Fruit fly (Drosophila melanogaster) whole organism, embryonic: ENCODE measurements around the gene CG32260.

ENCODE experiments used
- BtbVII ChIP-seq: fragments of 200-800 bp; sonication (Bioruptor generic); optimal IDR thresholded peaks from 3 replicates; lab custom pipeline; 2017; ENCODE audit warnings: missing biosample characterization, mild to moderate bottlenecking, missing genetic modification characterization
- Bteb2 ChIP-seq: fragments of 200-800 bp; sonication (Bioruptor generic); optimal IDR thresholded peaks from 2 replicates; lab custom pipeline; 2016; ENCODE audit warnings: missing biosample characterization, missing genetic modification characterization
- C15 ChIP-seq: fragments of 200-800 bp; sonication (Bioruptor generic); IDR thresholded peaks from 3 replicates; pipeline ENCODE4 v1.3.6; 2022; ENCODE audit warnings: missing biosample characterization, missing genetic modification characterization
- CG10209 ChIP-seq: fragments of 200-800 bp; sonication (Bioruptor generic); optimal IDR thresholded peaks from 3 replicates; lab custom pipeline; 2017; ENCODE audit warnings: missing biosample characterization, mild to moderate bottlenecking, missing genetic modification characterization, missing genetic modification reagents
- CG10543 ChIP-seq: fragments of 200-800 bp; sonication (Bioruptor generic); optimal IDR thresholded peaks from 3 replicates; lab custom pipeline; 2017; ENCODE audit warnings: missing biosample characterization, mild to moderate bottlenecking, missing genetic modification characterization, moderate library complexity
- CG10979 ChIP-seq: fragments of 200-800 bp; sonication (Bioruptor generic); optimal IDR thresholded peaks from 2 replicates; lab custom pipeline; 2018; ENCODE audit warnings: missing biosample characterization, mild to moderate bottlenecking, missing genetic modification characterization, moderate library complexity
- CG11247 ChIP-seq: fragments of 200-800 bp; sonication (Bioruptor generic); IDR thresholded peaks from 2 replicates; pipeline ENCODE4 v1.3.6; 2022; ENCODE audit warnings: missing biosample characterization, missing genetic modification characterization
- CG13894 ChIP-seq: fragments of 200-800 bp; sonication (Bioruptor generic); optimal IDR thresholded peaks from 3 replicates; lab custom pipeline; 2018; ENCODE audit warnings: missing biosample characterization, mild to moderate bottlenecking, missing genetic modification characterization, moderate library complexity
- CG14050 ChIP-seq: fragments of 200-800 bp; sonication (Bioruptor generic); IDR thresholded peaks from 3 replicates; pipeline ENCODE4 v1.3.6; 2022; ENCODE audit warnings: missing biosample characterization, missing genetic modification characterization
- CG15696 ChIP-seq: fragments of 200-800 bp; sonication (Bioruptor generic); optimal IDR thresholded peaks from 2 replicates; lab custom pipeline; 2019; ENCODE audit warnings: missing biosample characterization, mild to moderate bottlenecking, missing genetic modification characterization, moderate library complexity
- CG16813 ChIP-seq: fragments of 200-800 bp; sonication (Bioruptor generic); IDR thresholded peaks from 3 replicates; pipeline ENCODE4 v1.3.6; 2022; ENCODE audit warnings: missing biosample characterization, missing genetic modification characterization; ENCODE audit not compliant: partially characterized antibody
- CG17186 ChIP-seq: fragments of 200-800 bp; sonication (Bioruptor generic); optimal IDR thresholded peaks from 3 replicates; lab custom pipeline; 2017; ENCODE audit warnings: missing biosample characterization, missing genetic modification reagents, missing genetic modification characterization
- CG1792 ChIP-seq: fragments of 200-800 bp; sonication (Bioruptor generic); optimal IDR thresholded peaks from 2 replicates; lab custom pipeline; 2016; ENCODE audit warnings: missing biosample characterization, missing genetic modification characterization
- CG2889 ChIP-seq: fragments of 200-800 bp; sonication (Bioruptor generic); IDR thresholded peaks from 3 replicates; pipeline ENCODE4 v1.3.6; 2022; ENCODE audit warnings: missing biosample characterization, missing genetic modification characterization
- CG33557 ChIP-seq: fragments of 200-800 bp; sonication (Bioruptor generic); optimal IDR thresholded peaks from 2 replicates; lab custom pipeline; 2019; ENCODE audit warnings: missing biosample characterization, mild to moderate bottlenecking, missing genetic modification characterization, moderate library complexity
- CG4328 ChIP-seq: fragments of 200-800 bp; sonication (Bioruptor generic); optimal IDR thresholded peaks from 3 replicates; lab custom pipeline; 2017; ENCODE audit warnings: missing biosample characterization, missing genetic modification reagents, missing genetic modification characterization
- CG4404 ChIP-seq: fragments of 200-800 bp; sonication (Bioruptor generic); IDR thresholded peaks from 2 replicates; pipeline ENCODE4 v1.3.6; 2022; ENCODE audit warnings: missing biosample characterization, missing genetic modification characterization
- CG9609 ChIP-seq: fragments of 200-800 bp; sonication (Bioruptor generic); optimal IDR thresholded peaks from 3 replicates; lab custom pipeline; 2016; ENCODE audit warnings: missing biosample characterization, missing genetic modification characterization
- Dbx ChIP-seq: fragments of 200-800 bp; sonication (Bioruptor generic); IDR thresholded peaks from 3 replicates; pipeline ENCODE4 v1.3.6; 2022; ENCODE audit warnings: missing biosample characterization, missing genetic modification characterization
- H2.0 ChIP-seq: fragments of 200-800 bp; sonication (Bioruptor generic); IDR thresholded peaks from 2 replicates; pipeline ENCODE4 v1.3.6; 2022; ENCODE audit warnings: missing biosample characterization, missing genetic modification characterization
- HHEX ChIP-seq: fragments of 200-800 bp; sonication (Bioruptor generic); optimal IDR thresholded peaks from 3 replicates; lab custom pipeline; 2017; ENCODE audit warnings: missing biosample characterization, mild to moderate bottlenecking, missing genetic modification characterization, missing genetic modification reagents
- HLH4C ChIP-seq: fragments of 200-800 bp; sonication (Bioruptor generic); IDR thresholded peaks from 3 replicates; pipeline ENCODE4 v1.3.6; 2022; ENCODE audit warnings: missing biosample characterization, missing genetic modification characterization; ENCODE audit not compliant: partially characterized antibody
- HmgD ChIP-seq: fragments of 200-800 bp; sonication (Bioruptor generic); optimal IDR thresholded peaks from 3 replicates; lab custom pipeline; 2016; ENCODE audit warnings: missing biosample characterization, missing genetic modification characterization
- Hmx ChIP-seq: fragments of 200-800 bp; sonication (Bioruptor generic); optimal IDR thresholded peaks from 2 replicates; lab custom pipeline; 2016; ENCODE audit warnings: missing biosample characterization, missing genetic modification characterization
- Hsf ChIP-seq: fragments of 200-800 bp; sonication (Bioruptor generic); optimal IDR thresholded peaks from 3 replicates; lab custom pipeline; 2016; ENCODE audit warnings: missing biosample characterization, missing genetic modification characterization
- MBD-R2 ChIP-seq: fragments of 200-800 bp; sonication (Bioruptor generic); IDR thresholded peaks from 2 replicates; pipeline ENCODE4 v1.3.6; 2022; ENCODE audit warnings: missing biosample characterization, missing genetic modification characterization
- Med ChIP-seq: fragments of 200-800 bp; sonication (Bioruptor generic); peaks from one replicate; lab custom pipeline; 2016; ENCODE audit warnings: missing biosample characterization, missing genetic modification characterization, mild to moderate bottlenecking, inconsistent platforms, moderate library complexity
- Nf-YB ChIP-seq: fragments of 200-800 bp; sonication (Bioruptor generic); optimal IDR thresholded peaks from 3 replicates; lab custom pipeline; 2019; ENCODE audit warnings: missing biosample characterization, mild to moderate bottlenecking, missing genetic modification characterization, moderate library complexity
- Nf-YC ChIP-seq: fragments of 200-800 bp; optimal IDR thresholded peaks from 3 replicates; lab custom pipeline; 2019; ENCODE audit warnings: missing biosample characterization, mild to moderate bottlenecking, missing genetic modification characterization, moderate library complexity
- Optix ChIP-seq: fragments of 200-800 bp; sonication (Bioruptor generic); IDR thresholded peaks from 3 replicates; pipeline ENCODE4 v1.3.6; 2022; ENCODE audit warnings: missing biosample characterization, missing genetic modification characterization
- Taf1 ChIP-seq: fragments of 200-800 bp; sonication (Bioruptor generic); IDR thresholded peaks from 2 replicates; pipeline ENCODE4 v1.3.6; 2022; ENCODE audit warnings: missing biosample characterization, missing genetic modification characterization
- ab ChIP-seq: fragments of 200-800 bp; sonication (Bioruptor generic); optimal IDR thresholded peaks from 2 replicates; lab custom pipeline; 2016; ENCODE audit warnings: missing biosample characterization, missing genetic modification characterization
- bigmax ChIP-seq: fragments of 200-800 bp; sonication (Bioruptor generic); optimal IDR thresholded peaks from 2 replicates; lab custom pipeline; 2018; ENCODE audit warnings: missing biosample characterization, mild to moderate bottlenecking, missing genetic modification characterization
- cad ChIP-seq: fragments of >200 bp; optimal IDR thresholded peaks from 2 replicates; lab custom pipeline; 2017; ENCODE audit warnings: missing biosample characterization, missing genetic modification characterization
- cas ChIP-seq: fragments of 200-800 bp; sonication (Bioruptor generic); IDR thresholded peaks from 2 replicates; pipeline ENCODE4 v1.3.6; 2022; ENCODE audit warnings: missing biosample characterization, missing genetic modification characterization
- caup ChIP-seq: fragments of 200-800 bp; sonication (Bioruptor generic); optimal IDR thresholded peaks from 3 replicates; lab custom pipeline; 2017; ENCODE audit warnings: missing biosample characterization, mild to moderate bottlenecking, missing genetic modification characterization, moderate library complexity; ENCODE audit not compliant: severe bottlenecking
- danr ChIP-seq: fragments of 200-800 bp; sonication (Bioruptor generic); IDR thresholded peaks from 2 replicates; pipeline ENCODE4 v1.3.6; 2022; ENCODE audit warnings: missing biosample characterization, missing genetic modification characterization
- dmrt99B ChIP-seq: fragments of 200-800 bp; sonication (Bioruptor generic); optimal IDR thresholded peaks from 2 replicates; lab custom pipeline; 2018; ENCODE audit warnings: missing biosample characterization, mild to moderate bottlenecking, missing genetic modification characterization, moderate library complexity
- exex ChIP-seq: fragments of 200-800 bp; sonication (Bioruptor generic); optimal IDR thresholded peaks from 4 replicates; lab custom pipeline; 2018; ENCODE audit warnings: missing biosample characterization, mild to moderate bottlenecking, missing genetic modification characterization, moderate library complexity
- gsb-n ChIP-seq: fragments of 200-800 bp; sonication (Bioruptor generic); optimal IDR thresholded peaks from 3 replicates; lab custom pipeline; 2018; ENCODE audit warnings: missing biosample characterization, mild to moderate bottlenecking, missing genetic modification characterization
- jigr1 ChIP-seq: fragments of 200-800 bp; sonication (Bioruptor generic); IDR thresholded peaks from 3 replicates; pipeline ENCODE4 v1.3.6; 2022; ENCODE audit warnings: missing biosample characterization, missing genetic modification characterization
- ken ChIP-seq: fragments of 200-800 bp; sonication (Bioruptor generic); IDR thresholded peaks from 3 replicates; pipeline ENCODE4 v1.3.6; 2022; ENCODE audit warnings: missing biosample characterization, missing genetic modification characterization
- peb ChIP-seq: fragments of 200-800 bp; sonication (Bioruptor generic); IDR thresholded peaks from 2 replicates; pipeline ENCODE4 v1.3.6; 2022; ENCODE audit warnings: missing biosample characterization, missing genetic modification characterization
- phol ChIP-seq: fragments of 200-800 bp; sonication (Bioruptor generic); optimal IDR thresholded peaks from 3 replicates; lab custom pipeline; 2018; ENCODE audit warnings: missing biosample characterization, mild to moderate bottlenecking, missing genetic modification characterization, moderate library complexity
- pum ChIP-seq: fragments of 200-800 bp; sonication (Bioruptor generic); optimal IDR thresholded peaks from 2 replicates; lab custom pipeline; 2016; ENCODE audit warnings: missing biosample characterization, missing genetic modification characterization
- ranshi ChIP-seq: fragments of 200-800 bp; sonication (Bioruptor generic); IDR thresholded peaks from 2 replicates; pipeline ENCODE4 v1.3.6; 2022; ENCODE audit warnings: missing biosample characterization, missing genetic modification characterization
- sqz ChIP-seq: fragments of 200-800 bp; sonication (Bioruptor generic); optimal IDR thresholded peaks from 3 replicates; lab custom pipeline; 2018; ENCODE audit warnings: missing biosample characterization, mild to moderate bottlenecking, missing genetic modification characterization
- tgo ChIP-seq: fragments of 200-800 bp; sonication (Bioruptor generic); IDR thresholded peaks from 3 replicates; pipeline ENCODE4 v1.3.6; 2022; ENCODE audit warnings: missing biosample characterization, missing genetic modification characterization
- tio ChIP-seq: fragments of 200-800 bp; sonication (Bioruptor generic); optimal IDR thresholded peaks from 2 replicates; lab custom pipeline; 2017; ENCODE audit warnings: missing biosample characterization, missing genetic modification characterization, inconsistent platforms
- toy ChIP-seq: fragments of 200-800 bp; sonication (Bioruptor generic); IDR thresholded peaks from 2 replicates; pipeline ENCODE4 v1.3.6; 2022; ENCODE audit warnings: missing biosample characterization, missing genetic modification characterization

The CG32260 gene

DNA sequence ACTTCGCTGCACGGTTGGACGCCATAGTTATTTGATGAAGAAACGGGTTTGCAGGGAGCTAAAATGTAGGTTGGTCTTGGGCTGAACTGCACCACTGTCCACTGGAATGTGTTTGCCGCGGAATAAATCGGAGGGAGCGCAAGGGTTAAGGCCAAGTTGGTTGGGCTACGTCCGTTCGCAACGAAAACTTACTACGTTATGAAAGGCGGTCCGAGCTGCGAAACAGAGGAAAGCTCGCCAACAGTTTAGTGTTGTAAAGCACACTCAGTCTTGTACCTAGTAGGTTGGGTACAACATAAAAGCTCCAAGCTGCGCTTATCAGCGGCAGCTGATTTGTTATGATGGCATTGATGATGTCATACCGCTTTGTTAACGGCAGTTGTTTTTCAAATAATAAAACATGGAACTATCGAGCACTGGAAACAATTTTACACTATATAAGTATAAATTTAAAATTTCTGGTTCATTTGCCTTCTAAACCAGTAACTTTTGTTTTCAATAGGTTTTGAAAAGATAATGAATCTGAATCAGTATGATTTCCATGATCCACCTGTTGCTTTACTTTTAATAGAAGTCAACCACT lies 19.9 kb upstream of the CG32260 start, which contains the start of gene Chd64 (continued):
- TF ChIP-seq C15, result no peak
- TF ChIP-seq peb (GFP tag; lab: Robert Waterston, UW), result no peak
- no peak; the same call in 2 of the 3 replicates for TF ChIP-seq CG14050
- TF ChIP-seq exex (tag; lab: Kevin White, UChicago), result peak; percentile 81
- TF ChIP-seq CG15696, result no peak
- TF ChIP-seq bigmax (GFP tag; lab: Kevin White, UChicago), result no peak
- peak; percentile 65 for TF ChIP-seq CG13894 (tag; lab: Kevin White, UChicago)
- TF ChIP-seq CG17186 (GFP tag; lab: Kevin White, UChicago), result no peak
- no peak for TF ChIP-seq CG2889 (GFP tag; lab: Robert Waterston, UW)
- no peak for TF ChIP-seq cas (GFP tag; lab: Robert Waterston, UW)
- no peak for TF ChIP-seq sqz
- peak; percentile 77 for TF ChIP-seq Dbx (GFP tag; lab: Robert Waterston, UW)
- peak; percentile 94 for TF ChIP-seq Med (GFP tag; lab: Kevin White, UChicago)
- TF ChIP-seq ranshi (GFP tag; lab: Robert Waterston, UW), result no peak
- peak; percentile 29; the same call in 1 of the 3 replicates for TF ChIP-seq ken
- TF ChIP-seq CG4328 (GFP tag; lab: Kevin White, UChicago), result no peak
- TF ChIP-seq HLH4C (GFP tag; lab: Robert Waterston, UW), result 0 out of 3 replicates have a peak, but pooled peaks have one; percentile 36
- no peak for TF ChIP-seq gsb-n
- peak; percentile 36; the same call in 1 of the 2 replicates for TF ChIP-seq MBD-R2 (GFP tag; lab: Robert Waterston, UW)
- no peak for TF ChIP-seq CG10209
- peak; percentile 5 for TF ChIP-seq CG1792 (GFP tag; lab: Kevin White, UChicago)
- peak; percentile 48 for TF ChIP-seq Nf-YC (tag; lab: Kevin White, UChicago)
- TF ChIP-seq CG16813 (GFP tag; lab: Robert Waterston, UW), result 0 out of 3 replicates have a peak, but pooled peaks have one; percentile 20
- TF ChIP-seq pum (GFP tag; lab: Kevin White, UChicago), result no peak
- TF ChIP-seq CG33557 (GFP tag; lab: Kevin White, UChicago), result no peak
- TF ChIP-seq Nf-YB (GFP tag; lab: Kevin White, UChicago), result peak; percentile 42
- no peak for TF ChIP-seq Taf1
- no peak for TF ChIP-seq danr (GFP tag; lab: Robert Waterston, UW)
- no peak for TF ChIP-seq toy (GFP tag; lab: Robert Waterston, UW)
- peak; percentile 23 for TF ChIP-seq Hsf (GFP tag; lab: Kevin White, UChicago)
- TF ChIP-seq BtbVII (GFP tag; lab: Kevin White, UChicago), result peak; percentile 89
- TF ChIP-seq Optix (GFP tag; lab: Robert Waterston, UW), result no peak; the same call in 2 of the 3 replicates
- no peak for TF ChIP-seq HmgD
- peak; percentile 46; the same call in 1 of the 3 replicates for TF ChIP-seq tgo (GFP tag; lab: Robert Waterston, UW)
- no peak for TF ChIP-seq Hmx (GFP tag; lab: Kevin White, UChicago)
- TF ChIP-seq CG10979 (tag; lab: Kevin White, UChicago), result peak; percentile 13
- peak; percentile 13 for TF ChIP-seq Bteb2 (GFP tag; lab: Kevin White, UChicago)
- no peak for TF ChIP-seq phol (tag; lab: Kevin White, UChicago)
- TF ChIP-seq HHEX (GFP tag; lab: Kevin White, UChicago), result peak; percentile 50
- no peak for TF ChIP-seq jigr1 (GFP tag; lab: Robert Waterston, UW)
- 0 out of 2 replicates have a peak, but pooled peaks have one; percentile 14 for TF ChIP-seq CG11247 (GFP tag; lab: Robert Waterston, UW)
- no peak for TF ChIP-seq H2.0 (GFP tag; lab: Robert Waterston, UW)
- peak; percentile 86 for TF ChIP-seq CG10543 (GFP tag; lab: Kevin White, UChicago)
- no peak for TF ChIP-seq ab (GFP tag; lab: Kevin White, UChicago)
- no peak for TF ChIP-seq tio
- TF ChIP-seq caup (GFP tag; lab: Kevin White, UChicago), result peak; percentile 62
- TF ChIP-seq CG9609 (GFP tag; lab: Kevin White, UChicago), result no peak
- no peak for TF ChIP-seq dmrt99B (tag; lab: Kevin White, UChicago)
- TF ChIP-seq cad, result no peak
- TF ChIP-seq CG4404 (GFP tag; lab: Robert Waterston, UW), result no peak
